Fruit fly (Drosophila melanogaster) whole organism, embryonic: ENCODE data around the gene Drsl1.

Experiments
- Abd-B ChIP-seq: fragments of 200-800 bp; sonication (Bioruptor generic); optimal IDR thresholded peaks from 2 replicates; lab custom pipeline; 2018; ENCODE audit warnings: missing biosample characterization, mild to moderate bottlenecking, missing genetic modification characterization, moderate library complexity
- B-H1 ChIP-seq: fragments of 200-800 bp; sonication (Bioruptor generic); IDR thresholded peaks from 3 replicates; pipeline ENCODE4 v1.3.6; 2022; ENCODE audit warnings: missing biosample characterization, missing genetic modification characterization
- Bdp1 ChIP-seq: fragments of 200-800 bp; sonication (Bioruptor generic); optimal IDR thresholded peaks from 3 replicates; lab custom pipeline; 2016; ENCODE audit warnings: missing biosample characterization, missing genetic modification characterization
- C15 ChIP-seq: fragments of 200-800 bp; sonication (Bioruptor generic); IDR thresholded peaks from 3 replicates; pipeline ENCODE4 v1.3.6; 2022; ENCODE audit warnings: missing biosample characterization, missing genetic modification characterization
- CG10366 ChIP-seq: fragments of 200-800 bp; sonication (Bioruptor generic); IDR thresholded peaks from 2 replicates; pipeline ENCODE4 v1.3.6; 2022; ENCODE audit warnings: missing biosample characterization, missing genetic modification characterization
- CG10565 ChIP-seq: fragments of 200-800 bp; sonication (Bioruptor generic); optimal IDR thresholded peaks from 3 replicates; lab custom pipeline; 2016; ENCODE audit warnings: missing biosample characterization, mild to moderate bottlenecking, missing genetic modification characterization
- CG13775 ChIP-seq: fragments of 200-800 bp; sonication (Bioruptor generic); optimal IDR thresholded peaks from 3 replicates; lab custom pipeline; 2017; ENCODE audit warnings: missing biosample characterization, mild to moderate bottlenecking, missing genetic modification characterization
- CG15601 ChIP-seq: fragments of 200-800 bp; sonication (Bioruptor generic); optimal IDR thresholded peaks from 3 replicates; lab custom pipeline; 2019; ENCODE audit warnings: missing biosample characterization, mild to moderate bottlenecking, missing genetic modification characterization, moderate library complexity
- CG17328 ChIP-seq: fragments of 200-800 bp; sonication (Bioruptor generic); IDR thresholded peaks from 2 replicates; pipeline ENCODE4 v1.3.6; 2022; ENCODE audit warnings: missing biosample characterization, missing genetic modification characterization
- CG17802 ChIP-seq: fragments of 200-800 bp; sonication (Bioruptor generic); optimal IDR thresholded peaks from 2 replicates; lab custom pipeline; 2018; ENCODE audit warnings: missing biosample characterization, mild to moderate bottlenecking, missing genetic modification characterization, moderate library complexity
- CG17912 ChIP-seq: fragments of 200-800 bp; sonication (Bioruptor generic); optimal IDR thresholded peaks from 2 replicates; lab custom pipeline; 2018; ENCODE audit warnings: missing biosample characterization, mild to moderate bottlenecking, missing genetic modification characterization
- CG1832 ChIP-seq: fragments of 200-800 bp; sonication (Bioruptor generic); optimal IDR thresholded peaks from 2 replicates; lab custom pipeline; 2017; ENCODE audit warnings: missing biosample characterization, mild to moderate bottlenecking, missing genetic modification characterization, inconsistent platforms
- CG3065 ChIP-seq: fragments of 200-800 bp; sonication (Bioruptor generic); optimal IDR thresholded peaks from 2 replicates; lab custom pipeline; 2016; ENCODE audit warnings: missing biosample characterization, missing genetic modification characterization
- CG3281 ChIP-seq: fragments of 200-800 bp; sonication (Bioruptor generic); optimal IDR thresholded peaks from 3 replicates; lab custom pipeline; 2017; ENCODE audit warnings: missing biosample characterization, mild to moderate bottlenecking, missing genetic modification characterization
- CG33213 ChIP-seq: fragments of 200-800 bp; sonication (Bioruptor generic); optimal IDR thresholded peaks from 3 replicates; lab custom pipeline; 2016; ENCODE audit warnings: missing biosample characterization, missing genetic modification characterization
- CG6254 ChIP-seq: fragments of 200-800 bp; sonication (Bioruptor generic); optimal IDR thresholded peaks from 3 replicates; lab custom pipeline; 2017; ENCODE audit warnings: mild to moderate bottlenecking, missing biosample characterization, missing genetic modification reagents, missing genetic modification characterization
- CG6689 ChIP-seq: fragments of 200-800 bp; sonication (Bioruptor generic); IDR thresholded peaks from 2 replicates; pipeline ENCODE4 v1.3.6; 2022; ENCODE audit warnings: missing biosample characterization, missing genetic modification characterization
- CG7928 ChIP-seq: fragments of 200-800 bp; sonication (Bioruptor generic); optimal IDR thresholded peaks from 2 replicates; lab custom pipeline; 2017; ENCODE audit warnings: missing biosample characterization, mild to moderate bottlenecking, missing genetic modification characterization
- CG8765 ChIP-seq: fragments of 200-800 bp; sonication (Bioruptor generic); IDR thresholded peaks from 2 replicates; pipeline ENCODE4 v1.3.6; 2022; ENCODE audit warnings: missing biosample characterization, missing genetic modification characterization
- Dip3 ChIP-seq: fragments of 200-800 bp; sonication (Bioruptor generic); optimal IDR thresholded peaks from 3 replicates; lab custom pipeline; 2016; ENCODE audit warnings: missing biosample characterization, missing genetic modification characterization
- Dll ChIP-seq: fragments of 200-800 bp; sonication (Bioruptor generic); IDR thresholded peaks from 4 replicates; pipeline ENCODE4 v1.3.6; 2022; ENCODE audit warnings: missing biosample characterization, missing genetic modification characterization; ENCODE audit not compliant: partially characterized antibody
- Drgx ChIP-seq: fragments of 200-800 bp; sonication (Bioruptor generic); IDR thresholded peaks from 2 replicates; pipeline ENCODE4 v1.3.6; 2022; ENCODE audit warnings: missing biosample characterization, missing genetic modification characterization
- Ets97D ChIP-seq: fragments of 200-800 bp; sonication (Bioruptor generic); optimal IDR thresholded peaks from 3 replicates; lab custom pipeline; 2016; ENCODE audit warnings: missing biosample characterization, missing genetic modification characterization
- GATAe ChIP-seq: fragments of 200-800 bp; sonication (Bioruptor generic); conservative IDR thresholded peaks from 2 replicates; pipeline ENCODE4 v1.3.6; 2022; ENCODE audit warnings: missing biosample characterization, missing genetic modification characterization
- Gug ChIP-seq: fragments of 200-800 bp; sonication (Bioruptor generic); IDR thresholded peaks from 4 replicates; pipeline ENCODE4 v1.3.6; 2022; ENCODE audit warnings: missing biosample characterization, missing genetic modification characterization
- HmgZ ChIP-seq: fragments of 200-800 bp; sonication (Bioruptor generic); optimal IDR thresholded peaks from 2 replicates; lab custom pipeline; 2018; ENCODE audit warnings: missing biosample characterization, mild to moderate bottlenecking, missing genetic modification characterization
- Hr51 ChIP-seq, 2 experiments: fragments of 200-800 bp; sonication (Bioruptor generic); optimal IDR thresholded peaks; 2 replicates in 1 of 2; 3 replicates in 1 of 2; lab custom pipeline; 2016 to 2018; ENCODE audit warnings: missing biosample characterization in 2 of 2, missing genetic modification characterization in 2 of 2, mild to moderate bottlenecking in 1 of 2, moderate library complexity in 1 of 2
- Jarid2 ChIP-seq: fragments of 200-800 bp; sonication (Bioruptor generic); optimal IDR thresholded peaks from 3 replicates; lab custom pipeline; 2017; ENCODE audit warnings: mild to moderate bottlenecking, missing biosample characterization, missing genetic modification reagents, missing genetic modification characterization
- Nf-YA ChIP-seq: fragments of 200-800 bp; sonication (Bioruptor generic); IDR thresholded peaks from 2 replicates; pipeline ENCODE4 v1.3.6; 2022; ENCODE audit warnings: missing biosample characterization, missing genetic modification characterization
- Pdp1 ChIP-seq, 2 experiments: fragments of 200-800 bp; sonication (Bioruptor generic); optimal IDR thresholded peaks; 3 replicates each; lab custom pipeline; 2016; ENCODE audit warnings: missing biosample characterization in 2 of 2, missing genetic modification characterization in 2 of 2, mild to moderate bottlenecking in 1 of 2, moderate library complexity in 1 of 2
- Poxn ChIP-seq: fragments of 200-800 bp; sonication (Bioruptor generic); IDR thresholded peaks from 2 replicates; pipeline ENCODE4 v1.3.6; 2022; ENCODE audit warnings: missing biosample characterization, missing genetic modification characterization
- Scr ChIP-seq: fragments of 200-800 bp; sonication (Bioruptor generic); IDR thresholded peaks from 2 replicates; pipeline ENCODE4 v1.3.6; 2022; ENCODE audit warnings: missing biosample characterization, missing genetic modification characterization; ENCODE audit not compliant: partially characterized antibody
- Side ChIP-seq: fragments of 200-800 bp; sonication (Bioruptor generic); optimal IDR thresholded peaks from 2 replicates; lab custom pipeline; 2016; ENCODE audit warnings: missing biosample characterization, missing genetic modification characterization
- Ssrp ChIP-seq: fragments of 200-800 bp; sonication (Bioruptor generic); optimal IDR thresholded peaks from 2 replicates; lab custom pipeline; 2018; ENCODE audit warnings: missing biosample characterization, mild to moderate bottlenecking, missing genetic modification characterization, moderate library complexity
- Usf ChIP-seq: fragments of 200-800 bp; sonication (Bioruptor generic); optimal IDR thresholded peaks from 2 replicates; lab custom pipeline; 2017; ENCODE audit warnings: missing genotype, missing biosample characterization, missing genetic modification characterization
- ash1 ChIP-seq: fragments of 200-800 bp; sonication (Bioruptor generic); optimal IDR thresholded peaks from 2 replicates; lab custom pipeline; 2018; ENCODE audit warnings: missing biosample characterization, mild to moderate bottlenecking, missing genetic modification characterization
- cad ChIP-seq: fragments of >200 bp; optimal IDR thresholded peaks from 2 replicates; lab custom pipeline; 2017; ENCODE audit warnings: missing biosample characterization, missing genetic modification characterization
- chn ChIP-seq: fragments of 200-800 bp; sonication (Bioruptor generic); optimal IDR thresholded peaks from 2 replicates; lab custom pipeline; 2016; ENCODE audit warnings: missing biosample characterization, missing genetic modification characterization
- crol ChIP-seq: fragments of 200-800 bp; sonication (Bioruptor generic); IDR thresholded peaks from 2 replicates; pipeline ENCODE4 v1.3.6; 2022; ENCODE audit warnings: missing biosample characterization, missing genetic modification characterization
- dati ChIP-seq: fragments of 200-800 bp; sonication (Bioruptor generic); IDR thresholded peaks from 2 replicates; pipeline ENCODE4 v1.3.6; 2022; ENCODE audit warnings: missing biosample characterization, missing genetic modification characterization
- ewg ChIP-seq: fragments of 200-800 bp; sonication (Bioruptor generic); optimal IDR thresholded peaks from 3 replicates; lab custom pipeline; 2017; ENCODE audit warnings: mild to moderate bottlenecking, missing biosample characterization, missing genetic modification reagents, missing genetic modification characterization
- lmd ChIP-seq: fragments of 200-800 bp; sonication (Bioruptor generic); IDR thresholded peaks from 2 replicates; pipeline ENCODE4 v1.3.6; 2022; ENCODE audit warnings: missing biosample characterization, missing genetic modification characterization
- nom ChIP-seq: fragments of 200-800 bp; sonication (Bioruptor generic); optimal IDR thresholded peaks from 2 replicates; lab custom pipeline; 2017; ENCODE audit warnings: missing biosample characterization, missing genetic modification characterization, mild to moderate bottlenecking, moderate library complexity, missing genetic modification reagents
- scrt ChIP-seq: fragments of 200-800 bp; sonication (Bioruptor generic); optimal IDR thresholded peaks from 2 replicates; lab custom pipeline; 2018; ENCODE audit warnings: missing biosample characterization, mild to moderate bottlenecking, missing genetic modification characterization, moderate library complexity
- sens ChIP-seq: fragments of 200-800 bp; sonication (Bioruptor generic); peaks from one replicate; lab custom pipeline; 2016; ENCODE audit warnings: missing biosample characterization, missing genetic modification characterization
- seq ChIP-seq: fragments of 200-800 bp; sonication (Bioruptor generic); IDR thresholded peaks from 2 replicates; pipeline ENCODE4 v1.3.6; 2022; ENCODE audit warnings: missing biosample characterization, missing genetic modification characterization
- sr ChIP-seq: fragments of 200-800 bp; sonication (Bioruptor generic); IDR thresholded peaks from 3 replicates; pipeline ENCODE4 v1.3.6; 2022; ENCODE audit warnings: missing biosample characterization, missing genetic modification characterization
- tna ChIP-seq: fragments of 200-800 bp; sonication (Bioruptor generic); IDR thresholded peaks from 2 replicates; pipeline ENCODE4 v1.3.6; 2022; ENCODE audit warnings: missing biosample characterization, missing genetic modification characterization; ENCODE audit not compliant: partially characterized antibody
- trem ChIP-seq: fragments of 200-800 bp; optimal IDR thresholded peaks from 3 replicates; lab custom pipeline; 2019; ENCODE audit warnings: missing biosample characterization, mild to moderate bottlenecking, missing genetic modification characterization, moderate library complexity
- wor ChIP-seq: fragments of 200-800 bp; sonication (Bioruptor generic); IDR thresholded peaks from 2 replicates; pipeline ENCODE4 v1.3.6; 2022; ENCODE audit warnings: missing biosample characterization, missing genetic modification characterization
- z ChIP-seq: fragments of 200-800 bp; sonication (Bioruptor generic); IDR thresholded peaks from 3 replicates; pipeline ENCODE4 v1.3.6; 2022; ENCODE audit warnings: missing biosample characterization, missing genetic modification characterization

The Drsl1 gene

DNA sequence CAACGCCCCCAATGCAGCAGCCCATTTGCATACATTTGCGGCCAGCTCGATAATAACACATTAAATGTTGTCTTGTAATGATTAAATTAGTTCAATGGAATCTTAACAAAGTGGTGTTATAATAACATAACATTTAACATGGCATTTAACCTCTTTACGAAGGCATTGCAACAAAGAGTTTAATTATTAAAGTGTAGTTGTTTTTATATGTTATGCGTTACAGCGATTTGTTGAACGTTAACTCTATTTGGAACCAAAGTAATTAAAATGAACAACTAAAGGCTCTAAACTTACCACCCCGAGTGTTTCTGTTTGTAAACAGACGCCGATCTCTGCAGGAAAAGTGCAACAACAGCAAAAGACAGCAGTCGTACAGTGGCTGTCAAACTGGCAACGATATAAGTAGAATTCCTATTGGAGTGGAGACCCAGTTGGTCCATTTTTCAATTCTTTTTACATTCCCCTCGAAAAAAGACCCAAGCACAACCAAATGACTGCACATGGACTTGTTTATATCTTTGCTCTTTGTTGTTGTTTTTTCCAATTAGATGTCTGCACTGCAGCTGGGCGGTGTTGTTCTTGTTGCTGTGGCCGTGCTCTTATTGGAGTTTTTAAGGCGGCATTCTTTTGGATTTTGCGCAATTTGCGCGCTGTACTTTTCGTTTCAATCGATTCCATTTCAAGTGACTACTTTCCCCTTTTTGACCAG, 3.4 kb upstream of the Drsl1 start (continued):
- no peak for TF ChIP-seq tna
- no peak for TF ChIP-seq chn (GFP tag; lab: Kevin White, UChicago)
- peak; percentile 39 for TF ChIP-seq Ssrp (tag; lab: Kevin White, UChicago)
- no peak for TF ChIP-seq CG13775 (GFP tag; lab: Kevin White, UChicago)
- TF ChIP-seq CG1832 (GFP tag; lab: Kevin White, UChicago): no peak
- no peak for TF ChIP-seq CG8765 (GFP tag; lab: Robert Waterston, UW)
- TF ChIP-seq CG17802: no peak
- TF ChIP-seq Scr (GFP tag; lab: Robert Waterston, UW): no peak
- TF ChIP-seq crol (GFP tag; lab: Robert Waterston, UW): no peak
- TF ChIP-seq CG10565 (GFP tag; lab: Kevin White, UChicago): no peak
- no peak for TF ChIP-seq Gug (GFP tag; lab: Robert Waterston, UW)
- TF ChIP-seq CG33213 (GFP tag; lab: Kevin White, UChicago): no peak
- peak; percentile 48 for TF ChIP-seq cad
- TF ChIP-seq Dll (GFP tag; lab: Robert Waterston, UW): no peak
- 0 out of 2 replicates have a peak, but pooled peaks have one; percentile 18 for TF ChIP-seq CG6689 (GFP tag; lab: Robert Waterston, UW)
- no peak for TF ChIP-seq seq
- TF ChIP-seq Bdp1 (GFP tag; lab: Kevin White, UChicago): no peak
- no peak for TF ChIP-seq sr (GFP tag; lab: Robert Waterston, UW)
- no peak for TF ChIP-seq Usf
- peak; percentile 75 for TF ChIP-seq Drgx (GFP tag; lab: Robert Waterston, UW)
- TF ChIP-seq Pdp1 (GFP tag; optimal IDR thresholded peaks at IDR 0.05; lab: Kevin White, UChicago): no peak
- no peak for TF ChIP-seq B-H1 (GFP tag; lab: Robert Waterston, UW)
- no peak for TF ChIP-seq ash1 (GFP tag; lab: Kevin White, UChicago)
- TF ChIP-seq scrt (GFP tag; lab: Kevin White, UChicago): no peak
- TF ChIP-seq CG17912 (GFP tag; lab: Kevin White, UChicago): no peak
- peak; percentile 16 for TF ChIP-seq nom
- no peak for TF ChIP-seq Side (GFP tag; lab: Kevin White, UChicago)
- TF ChIP-seq Nf-YA (GFP tag; lab: Robert Waterston, UW): no peak
- TF ChIP-seq Abd-B (GFP tag; lab: Kevin White, UChicago): no peak
- no peak for TF ChIP-seq Hr51 (GFP tag; optimal IDR thresholded peaks at IDR 0.05; lab: Kevin White, UChicago)
- peak; percentile 71 for TF ChIP-seq sens
- TF ChIP-seq wor: no peak
- TF ChIP-seq dati (GFP tag; lab: Robert Waterston, UW): no peak
- no peak for TF ChIP-seq CG15601 (tag; lab: Kevin White, UChicago)
- no peak for TF ChIP-seq Poxn
- TF ChIP-seq lmd (GFP tag; lab: Robert Waterston, UW): no peak
- no peak for TF ChIP-seq z (GFP tag; lab: Robert Waterston, UW)
- no peak for TF ChIP-seq Dip3 (GFP tag; lab: Kevin White, UChicago)
- TF ChIP-seq GATAe: no peak
- TF ChIP-seq ewg (GFP tag; lab: Kevin White, UChicago): no peak
- no peak for TF ChIP-seq CG10366
- TF ChIP-seq CG17328 (GFP tag; lab: Robert Waterston, UW): no peak
- peak; percentile 27 for TF ChIP-seq CG6254 (GFP tag; lab: Kevin White, UChicago)
- TF ChIP-seq trem: no peak
- TF ChIP-seq Ets97D (GFP tag; lab: Kevin White, UChicago): no peak
- no peak for TF ChIP-seq Jarid2 (GFP tag; lab: Kevin White, UChicago)
- no peak for TF ChIP-seq CG3065
- TF ChIP-seq CG3281 (GFP tag; lab: Kevin White, UChicago): no peak
- TF ChIP-seq HmgZ (tag; lab: Kevin White, UChicago): no peak
- no peak for TF ChIP-seq CG7928 (GFP tag; lab: Kevin White, UChicago)
- TF ChIP-seq C15 (GFP tag; lab: Robert Waterston, UW): no peak
